Fruit fly (Drosophila melanogaster): ENCODE data around the gene Dyro.

Dyro gene

DNA sequence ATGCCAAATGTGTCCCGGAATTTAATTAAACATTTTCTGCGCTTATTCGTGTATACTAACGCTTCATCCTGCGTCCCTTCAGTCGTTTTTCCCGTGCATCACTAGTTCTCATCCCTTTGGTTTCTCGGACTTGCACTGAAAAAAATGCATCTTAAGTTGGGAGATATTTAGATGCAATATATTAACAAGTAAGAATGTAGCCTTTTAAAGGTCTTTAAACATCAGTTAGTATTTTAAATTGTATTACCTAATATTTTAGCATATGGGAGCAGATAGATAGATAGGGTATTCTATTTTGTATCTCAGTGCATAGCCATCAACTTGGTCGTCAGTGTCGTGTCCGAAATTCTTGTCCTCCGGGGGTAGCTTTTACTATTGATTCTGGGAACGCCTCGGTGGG, 38.3 kb upstream of the Dyro start (continued):
- TF ChIP-seq gem (tag; optimal IDR thresholded peaks at IDR 0.05) (peak; percentile 76), CG31365 (tag; optimal IDR thresholded peaks at IDR 0.05) (no peak), CG6254 (GFP tag; optimal IDR thresholded peaks at IDR 0.05) (peak; percentile 57), CG7786 (GFP tag; optimal IDR thresholded peaks at IDR 0.05) (no peak), CG12769 (tag; optimal IDR thresholded peaks at IDR 0.05) (peak; percentile 24), CG8281 (tag; optimal IDR thresholded peaks at IDR 0.05) (no peak), Kr (GFP tag; optimal IDR thresholded peaks at IDR 0.05) (no peak), Asciz (GFP tag; optimal IDR thresholded peaks at IDR 0.05) (peak; percentile 53), Nf-YB (GFP tag; optimal IDR thresholded peaks at IDR 0.05) (peak; percentile 5), h (optimal IDR thresholded peaks at IDR 0.05) (no peak), CG6683 (GFP tag; optimal IDR thresholded peaks at IDR 0.05) (no peak), D19A (tag; optimal IDR thresholded peaks at IDR 0.05) (peak; percentile 75), CG32772 (GFP tag; IDR thresholded peaks at IDR 0.05) (peak; percentile 49; the same call in 1 of the 2 replicates), CG34224 (GFP tag; IDR thresholded peaks at IDR 0.05; ENCODE audit: partially characterized antibody) (no peak), CG32767 (GFP tag; IDR thresholded peaks at IDR 0.05) (no peak), CG3065 (GFP tag; optimal IDR thresholded peaks at IDR 0.05) (no peak), CG12391 (tag; optimal IDR thresholded peaks at IDR 0.05) (peak; percentile 69), sqz (GFP tag; optimal IDR thresholded peaks at IDR 0.05) (no peak), mirr (GFP tag; optimal IDR thresholded peaks at IDR 0.05) (no peak), crol (GFP tag; IDR thresholded peaks at IDR 0.05) (no peak), CG17568 (GFP tag; optimal IDR thresholded peaks at IDR 0.05) (peak; percentile 52), unpg (GFP tag; optimal IDR thresholded peaks at IDR 0.05) (peak; percentile 67), bab2 (GFP tag; optimal IDR thresholded peaks at IDR 0.05) (peak; percentile 28), CG17829 (tag; optimal IDR thresholded peaks at IDR 0.05) (peak; percentile 62), CG10565 (GFP tag; optimal IDR thresholded peaks at IDR 0.05) (no peak), Fer2 (tag; optimal IDR thresholded peaks at IDR 0.05) (no peak), ssp (GFP tag; IDR thresholded peaks at IDR 0.05) (no peak), CG15073 (GFP tag; optimal IDR thresholded peaks at IDR 0.05) (no peak), HmgD (GFP tag; optimal IDR thresholded peaks at IDR 0.05) (no peak), Eip74EF (GFP tag; optimal IDR thresholded peaks at IDR 0.05) (peak in 1 of 2 experiments; percentile 32), CG2875 (GFP tag; optimal IDR thresholded peaks at IDR 0.05) (peak; percentile 24), BtbVII (GFP tag; optimal IDR thresholded peaks at IDR 0.05) (no peak), crc (GFP tag; optimal IDR thresholded peaks at IDR 0.05) (no peak), schlank (tag; optimal IDR thresholded peaks at IDR 0.05) (no peak), CG9727 (GFP tag; optimal IDR thresholded peaks at IDR 0.05) (peak; percentile 64), Elba2 (GFP tag; optimal IDR thresholded peaks at IDR 0.05) (no peak), ham (GFP tag; IDR thresholded peaks at IDR 0.05) (no peak), H2.0 (GFP tag; IDR thresholded peaks at IDR 0.05) (no peak; the same call in 1 of the 2 replicates), az2 (GFP tag; optimal IDR thresholded peaks at IDR 0.05) (peak; percentile 34), Side (GFP tag; optimal IDR thresholded peaks at IDR 0.05) (no peak), Antp (GFP tag; optimal IDR thresholded peaks at IDR 0.05) (peak; percentile 15), CG31388 (GFP tag; optimal IDR thresholded peaks at IDR 0.05) (no peak), ac (GFP tag; optimal IDR thresholded peaks at IDR 0.05) (no peak), dmrt11E (tag; optimal IDR thresholded peaks at IDR 0.05) (peak; percentile 80), Six4 (GFP tag; optimal IDR thresholded peaks at IDR 0.05) (peak; percentile 29), CG10462 (GFP tag; optimal IDR thresholded peaks at IDR 0.05) (no peak), HLHmδ (GFP tag; optimal IDR thresholded peaks at IDR 0.05) (no peak), CG12155 (GFP tag; optimal IDR thresholded peaks at IDR 0.05) (peak; percentile 22), rib (GFP tag; IDR thresholded peaks at IDR 0.05) (no peak), BEAF-32 (GFP tag; optimal IDR thresholded peaks at IDR 0.05) (no peak), nerfin-2 (GFP tag; IDR thresholded peaks at IDR 0.05; ENCODE audit: partially characterized antibody) (no peak)

All from whole organism, embryonic.